Worm (Caenorhabditis elegans) whole organism, L1 larva: ENCODE measurements around the gene T20D4.12.

ENCODE experiments used
- C04F5.9 ChIP-seq: sonication (generic microtip); optimal IDR thresholded peaks from 2 replicates; lab custom pipeline; 2016; ENCODE audit warnings: missing genetic modification characterization, missing compliant biosample characterization
- C34B4.2 ChIP-seq: sonication (generic microtip); optimal IDR thresholded peaks from 2 replicates; lab custom pipeline; 2017; ENCODE audit warnings: mild to moderate bottlenecking, missing genetic modification characterization, missing compliant biosample characterization
- F16B12.6 ChIP-seq: fragments of 150-350 bp; optimal IDR thresholded peaks from 2 replicates; lab custom pipeline; 2014; ENCODE audit warnings: missing biosample characterization, missing genetic modification characterization
- Y116A8C.19 ChIP-seq: sonication (generic microtip); optimal IDR thresholded peaks from 2 replicates; lab custom pipeline; 2016; ENCODE audit warnings: missing compliant biosample characterization, missing genetic modification characterization, borderline replicate concordance
- aly-2 ChIP-seq: fragments of 150-350 bp; optimal IDR thresholded peaks from 2 replicates; lab custom pipeline; 2014; ENCODE audit warnings: missing biosample characterization, missing genetic modification characterization
- ama-1 ChIP-seq: fragments of 150-350 bp; optimal IDR thresholded peaks from 2 replicates; lab custom pipeline; 2014
- blmp-1 ChIP-seq: fragments of 150-350 bp; optimal IDR thresholded peaks from 2 replicates; lab custom pipeline; 2014; ENCODE audit warnings: missing biosample characterization, missing genetic modification characterization
- ceh-88 ChIP-seq: fragments of 200-800 bp; sonication (Bioruptor generic); IDR thresholded peaks from 2 replicates; pipeline ENCODE4 v1.3.6; 2022; ENCODE audit warnings: missing genetic modification characterization, missing compliant biosample characterization
- efl-3 ChIP-seq: fragments of 200-800 bp; sonication (Bioruptor generic); optimal IDR thresholded peaks from 2 replicates; lab custom pipeline; 2018; ENCODE audit warnings: mild to moderate bottlenecking, missing genetic modification characterization, missing compliant biosample characterization
- elt-3 ChIP-seq, 6 experiments: fragments of 150-350 bp in 1 of 6; sonication (generic microtip); optimal IDR thresholded peaks; 2 replicates each; lab custom pipeline; 2017 to 2018; ENCODE audit warnings: missing biosample characterization in 6 of 6, missing genetic modification characterization in 6 of 6, inconsistent platforms in 1 of 6
- ets-5 ChIP-seq: fragments of 200-800 bp; sonication (Bioruptor generic); IDR thresholded peaks from 2 replicates; pipeline ENCODE4 v1.3.6; 2022; ENCODE audit warnings: missing genetic modification characterization, missing compliant biosample characterization
- fkh-10 ChIP-seq: sonication (generic microtip); optimal IDR thresholded peaks from 2 replicates; lab custom pipeline; 2017; ENCODE audit warnings: missing biosample characterization, missing genetic modification reagents, missing genetic modification characterization
- fkh-4 ChIP-seq: sonication (generic microtip); optimal IDR thresholded peaks from 2 replicates; lab custom pipeline; 2016; ENCODE audit warnings: missing compliant biosample characterization, missing genetic modification characterization, borderline replicate concordance
- fkh-8 ChIP-seq: sonication (generic microtip); optimal IDR thresholded peaks from 2 replicates; lab custom pipeline; 2016; ENCODE audit warnings: mild to moderate bottlenecking, missing genetic modification characterization, missing compliant biosample characterization
- fos-1 ChIP-seq: fragments of 150-350 bp; optimal IDR thresholded peaks from 2 replicates; lab custom pipeline; 2014; ENCODE audit warnings: missing biosample characterization, missing genetic modification characterization
- grh-1 ChIP-seq: fragments of 200-800 bp; sonication (Bioruptor generic); IDR thresholded peaks from 2 replicates; pipeline ENCODE4 v1.3.6; 2022; ENCODE audit warnings: missing genetic modification reagents, missing genetic modification characterization, missing compliant biosample characterization
- hlh-4 ChIP-seq: sonication (generic microtip); optimal IDR thresholded peaks from 2 replicates; lab custom pipeline; 2016; ENCODE audit warnings: mild to moderate bottlenecking, missing genetic modification characterization, missing compliant biosample characterization
- hpl-2 ChIP-seq: fragments of 150-350 bp; optimal IDR thresholded peaks from 2 replicates; lab custom pipeline; 2014; ENCODE audit warnings: missing biosample characterization, missing genetic modification reagents, missing genetic modification characterization
- irx-1 ChIP-seq: sonication (generic microtip); optimal IDR thresholded peaks from 2 replicates; lab custom pipeline; 2016; ENCODE audit warnings: missing genetic modification characterization, missing compliant biosample characterization
- isw-1 ChIP-seq: fragments of 200-800 bp; sonication (Bioruptor generic); IDR thresholded peaks from 2 replicates; pipeline ENCODE4 v1.3.6; 2022; ENCODE audit warnings: missing genetic modification characterization, missing compliant biosample characterization
- jun-1 ChIP-seq: fragments of 150-350 bp; optimal IDR thresholded peaks from 2 replicates; lab custom pipeline; 2014; ENCODE audit warnings: missing biosample characterization, missing genetic modification reagents, missing genetic modification characterization
- lin-15B ChIP-seq: fragments of 150-350 bp; sonication (generic microtip); optimal IDR thresholded peaks from 3 replicates; lab custom pipeline; 2014; ENCODE audit warnings: missing biosample characterization, missing genetic modification characterization
- lin-35 ChIP-seq, 2 experiments: fragments of 150-350 bp; optimal IDR thresholded peaks; 2 replicates each; lab custom pipeline; 2014; ENCODE audit warnings: missing biosample characterization in 2 of 2, missing genetic modification characterization in 2 of 2, missing genetic modification reagents in 2 of 2
- lir-3 ChIP-seq: sonication (generic microtip); optimal IDR thresholded peaks from 2 replicates; lab custom pipeline; 2016; ENCODE audit warnings: mild to moderate bottlenecking, missing genetic modification characterization, moderate library complexity, missing compliant biosample characterization; ENCODE audit not compliant: poor library complexity
- lsy-2 ChIP-seq, 2 experiments: fragments of 150-350 bp; optimal IDR thresholded peaks; 2 replicates each; lab custom pipeline; 2014; ENCODE audit warnings: missing biosample characterization in 2 of 2, missing genetic modification characterization in 2 of 2
- mab-9 ChIP-seq: fragments of 200-800 bp; sonication (Bioruptor generic); IDR thresholded peaks from 2 replicates; pipeline ENCODE4 v1.3.6; 2022; ENCODE audit warnings: missing genetic modification reagents, missing genetic modification characterization, missing compliant biosample characterization
- mdl-1 ChIP-seq, 2 experiments: fragments of 150-350 bp; optimal IDR thresholded peaks; 2 replicates each; lab custom pipeline; 2014 to 2017; ENCODE audit warnings: missing biosample characterization in 2 of 2, missing genetic modification characterization in 2 of 2, inconsistent platforms in 1 of 2
- mef-2 ChIP-seq: fragments of 150-350 bp; optimal IDR thresholded peaks from 2 replicates; lab custom pipeline; 2014; ENCODE audit warnings: missing biosample characterization, missing genetic modification characterization
- mep-1 ChIP-seq: fragments of 150-350 bp; optimal IDR thresholded peaks from 2 replicates; lab custom pipeline; 2014; ENCODE audit warnings: missing biosample characterization, missing genetic modification characterization
- nhr-237 ChIP-seq: fragments of 150-350 bp; optimal IDR thresholded peaks from 2 replicates; lab custom pipeline; 2014; ENCODE audit warnings: missing biosample characterization, missing genetic modification characterization
- nhr-28 ChIP-seq: fragments of 150-350 bp; optimal IDR thresholded peaks from 2 replicates; lab custom pipeline; 2014; ENCODE audit warnings: missing biosample characterization, missing genetic modification characterization
- nhr-47 ChIP-seq: sonication (generic microtip); optimal IDR thresholded peaks from 2 replicates; lab custom pipeline; 2016; ENCODE audit warnings: mild to moderate bottlenecking, missing genetic modification characterization, moderate library complexity, missing compliant biosample characterization
- nhr-71 ChIP-seq: sonication (generic microtip); optimal IDR thresholded peaks from 2 replicates; lab custom pipeline; 2016; ENCODE audit warnings: mild to moderate bottlenecking, missing genetic modification characterization, moderate library complexity, missing compliant biosample characterization
- nhr-76 ChIP-seq: sonication (generic microtip); optimal IDR thresholded peaks from 2 replicates; lab custom pipeline; 2017; ENCODE audit warnings: missing biosample characterization, missing genetic modification characterization
- nhr-77 ChIP-seq: fragments of 150-350 bp; optimal IDR thresholded peaks from 2 replicates; lab custom pipeline; 2014; ENCODE audit warnings: missing biosample characterization, missing genetic modification characterization
- nhr-90 ChIP-seq: sonication (generic microtip); optimal IDR thresholded peaks from 2 replicates; lab custom pipeline; 2016; ENCODE audit warnings: mild to moderate bottlenecking, missing genetic modification characterization, missing compliant biosample characterization; ENCODE audit not compliant: poor library complexity
- pag-3 ChIP-seq: sonication (generic microtip); optimal IDR thresholded peaks from 2 replicates; lab custom pipeline; 2017; ENCODE audit warnings: missing genetic modification characterization, mild to moderate bottlenecking, missing compliant biosample characterization, antibody characterized with exemption, borderline replicate concordance; ENCODE audit not compliant: insufficient read depth
- pax-3 ChIP-seq: fragments of 200-800 bp; sonication (Bioruptor generic); optimal IDR thresholded peaks from 2 replicates; lab custom pipeline; 2018; ENCODE audit warnings: mild to moderate bottlenecking, missing genetic modification characterization, moderate library complexity, missing compliant biosample characterization
- pqm-1 ChIP-seq: sonication (generic microtip); optimal IDR thresholded peaks from 3 replicates; lab custom pipeline; 2017; ENCODE audit warnings: missing biosample characterization, missing genetic modification characterization
- rnt-1 ChIP-seq: sonication (generic microtip); optimal IDR thresholded peaks from 2 replicates; lab custom pipeline; 2016; ENCODE audit warnings: mild to moderate bottlenecking, missing genetic modification characterization, moderate library complexity, missing compliant biosample characterization
- skn-1 ChIP-seq: fragments of 150-350 bp; optimal IDR thresholded peaks from 2 replicates; lab custom pipeline; 2014; ENCODE audit warnings: missing biosample characterization, missing genetic modification characterization
- snpc-4 ChIP-seq: fragments of 150-350 bp; optimal IDR thresholded peaks from 2 replicates; lab custom pipeline; 2014; ENCODE audit warnings: missing biosample characterization, missing genetic modification characterization
- snu-23 ChIP-seq: sonication (generic microtip); optimal IDR thresholded peaks from 2 replicates; lab custom pipeline; 2016; ENCODE audit warnings: missing genetic modification characterization, missing compliant biosample characterization
- sup-37 ChIP-seq: fragments of 200-800 bp; sonication (Bioruptor generic); optimal IDR thresholded peaks from 2 replicates; lab custom pipeline; 2018; ENCODE audit warnings: mild to moderate bottlenecking, missing genetic modification characterization, missing compliant biosample characterization
- tlp-1 ChIP-seq: fragments of 150-350 bp; optimal IDR thresholded peaks from 2 replicates; lab custom pipeline; 2014; ENCODE audit warnings: missing biosample characterization, missing genetic modification characterization
- unc-86 ChIP-seq: sonication (generic microtip); optimal IDR thresholded peaks from 2 replicates; lab custom pipeline; 2016; ENCODE audit warnings: missing genetic modification characterization, missing compliant biosample characterization
- xbp-1 ChIP-seq: sonication (generic microtip); optimal IDR thresholded peaks from 2 replicates; lab custom pipeline; 2016; ENCODE audit warnings: missing genetic modification characterization, missing compliant biosample characterization
- zag-1 ChIP-seq: fragments of 150-350 bp; optimal IDR thresholded peaks from 2 replicates; lab custom pipeline; 2014; ENCODE audit warnings: missing biosample characterization, missing genetic modification characterization
- ztf-11 ChIP-seq, 2 experiments: sonication (generic microtip); optimal IDR thresholded peaks; 2 replicates each; lab custom pipeline; 2016 to 2017; ENCODE audit warnings: missing genetic modification characterization in 2 of 2, missing biosample characterization in 1 of 2, missing compliant biosample characterization in 1 of 2
- ztf-4 ChIP-seq: fragments of 150-350 bp; optimal IDR thresholded peaks from 2 replicates; lab custom pipeline; 2014; ENCODE audit warnings: missing biosample characterization, missing genetic modification characterization

The T20D4.12 gene

DNA sequence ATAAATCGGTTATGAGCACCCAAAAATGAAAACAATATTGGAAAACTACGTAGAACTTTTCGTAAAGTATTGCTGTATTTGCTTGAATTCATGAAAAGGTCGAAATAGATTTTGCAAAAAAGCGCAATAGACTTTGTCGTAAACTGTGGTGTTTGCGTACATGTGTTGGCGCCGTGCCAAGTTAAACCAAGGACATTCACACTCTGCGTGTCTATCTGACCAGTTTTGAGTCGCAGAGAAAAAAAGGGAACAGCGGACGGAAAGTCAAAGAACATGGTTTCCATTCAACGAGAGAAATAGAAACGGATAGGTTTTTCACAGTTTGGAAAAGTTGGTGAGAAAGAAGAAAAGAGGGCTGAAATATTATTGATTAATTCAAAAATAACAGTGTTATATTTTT, 5.9 kb upstream of the T20D4.12 start (continued):
- TF ChIP-seq mef-2 (tag; lab: Kevin White, UChicago) (no peak), hlh-4 (no peak), isw-1 (GFP tag; lab: Robert Waterston, UW) (peak; percentile 11), skn-1 (tag; lab: Kevin White, UChicago) (peak; percentile 73), nhr-71 (tag; lab: Kevin White, UChicago) (peak; percentile 91), unc-86 (tag; lab: Kevin White, UChicago) (peak; percentile 16), ets-5 (GFP tag; lab: Robert Waterston, UW) (no peak), fkh-10 (GFP tag; lab: Kevin White, UChicago) (no peak), irx-1 (tag; lab: Kevin White, UChicago) (peak; percentile 55), grh-1 (peak; percentile 95), ceh-88 (GFP tag; lab: Robert Waterston, UW) (no peak), nhr-28 (tag; lab: Kevin White, UChicago) (no peak), nhr-47 (tag; lab: Kevin White, UChicago) (peak; percentile 79), mep-1 (tag; lab: Kevin White, UChicago) (peak; percentile 91), nhr-77 (peak; percentile 73), nhr-90 (tag; lab: Kevin White, UChicago) (peak; percentile 81), blmp-1 (tag; lab: Kevin White, UChicago) (peak; percentile 90), F16B12.6 (tag; lab: Kevin White, UChicago) (peak; percentile 85), tlp-1 (tag; lab: Kevin White, UChicago) (no peak), rnt-1 (tag; lab: Kevin White, UChicago) (peak; percentile 85), efl-3 (GFP tag; lab: Kevin White, UChicago) (no peak), mdl-1 (tag; optimal IDR thresholded peaks at IDR 0.05; lab: Kevin White, UChicago) (peak in 1 of 2 experiments; percentile 81), C04F5.9 (tag; lab: Kevin White, UChicago) (no peak), ztf-4 (tag; lab: Kevin White, UChicago) (peak; percentile 30), fkh-4 (tag; lab: Kevin White, UChicago) (no peak), lir-3 (tag; lab: Kevin White, UChicago) (peak; percentile 19), C34B4.2 (tag; lab: Kevin White, UChicago) (no peak), jun-1 (tag; lab: Kevin White, UChicago) (peak; percentile 66), mab-9 (GFP tag; lab: Robert Waterston, UW) (no peak), hpl-2 (GFP tag; lab: Kevin White, UChicago) (peak; percentile 64), pqm-1 (tag; lab: Kevin White, UChicago) (no peak), aly-2 (tag; lab: Kevin White, UChicago) (no peak), lin-15B (tag; lab: Kevin White, UChicago) (no peak), pag-3 (tag; lab: Kevin White, UChicago) (peak; percentile 76), lin-35 (GFP tag; optimal IDR thresholded peaks at IDR 0.05; lab: Kevin White, UChicago) (peak; percentile 70 to 87), xbp-1 (peak; percentile 50), lsy-2 (tag; optimal IDR thresholded peaks at IDR 0.05; lab: Kevin White, UChicago) (peak; percentile 68 to 88), snu-23 (GFP tag; lab: Kevin White, UChicago) (peak; percentile 89), snpc-4 (tag; lab: Kevin White, UChicago) (peak; percentile 43), sup-37 (GFP tag; lab: Kevin White, UChicago) (no peak), zag-1 (no peak), ztf-11 (tag; optimal IDR thresholded peaks at IDR 0.05; lab: Kevin White, UChicago) (no peak), elt-3 (tag; optimal IDR thresholded peaks at IDR 0.05; lab: Kevin White, UChicago) (peak in 3 of 6 experiments; percentile 5 to 87 (median 84)), fkh-8 (tag; lab: Kevin White, UChicago) (peak; percentile 23), fos-1 (tag; lab: Kevin White, UChicago) (peak; percentile 43), nhr-76 (tag; lab: Kevin White, UChicago) (no peak), ama-1 (no peak), nhr-237 (tag; lab: Kevin White, UChicago) (peak; percentile 67), Y116A8C.19 (tag; lab: Kevin White, UChicago) (no peak), pax-3 (tag; lab: Kevin White, UChicago) (no peak)
